Fruit fly (Drosophila melanogaster): ENCODE measurements around the gene PMP34.

The PMP34 gene

DNA sequence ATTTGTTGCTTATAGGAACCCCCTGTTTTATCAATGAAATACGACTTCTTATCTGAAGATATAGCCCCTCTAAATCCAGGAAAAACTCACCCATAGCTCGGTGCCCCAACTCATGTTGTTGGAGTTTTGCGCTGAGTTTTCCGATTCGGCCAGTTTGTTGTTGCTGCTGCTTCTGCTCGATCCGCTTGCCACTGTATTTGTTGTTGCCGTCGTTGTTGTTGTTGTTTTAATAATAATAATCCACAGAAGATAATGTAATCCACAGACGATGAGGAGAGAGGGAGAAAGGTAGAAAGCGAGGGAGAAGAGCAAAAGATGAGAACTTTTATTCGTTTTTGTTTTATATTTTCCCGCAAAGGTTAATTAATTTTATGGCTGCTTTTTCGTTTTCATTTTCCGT is 44.4 kb downstream of the PMP34 start:
- TF ChIP-seq foxo (GFP tag; optimal IDR thresholded peaks at IDR 0.05) (no peak), dmrt93B (GFP tag; optimal IDR thresholded peaks at IDR 0.05) (no peak), CG9705 (GFP tag; optimal IDR thresholded peaks at IDR 0.05) (no peak), N (GFP tag; optimal IDR thresholded peaks at IDR 0.05) (no peak), h (GFP tag; optimal IDR thresholded peaks at IDR 0.05) (no peak), Hnf4 (GFP tag; optimal IDR thresholded peaks at IDR 0.05) (no peak), CrebA (GFP tag; optimal IDR thresholded peaks at IDR 0.05; ENCODE audit: borderline replicate concordance) (no peak), GATAd (GFP tag; optimal IDR thresholded peaks at IDR 0.05) (no peak), dsf (GFP tag; optimal IDR thresholded peaks at IDR 0.05; ENCODE audit: borderline replicate concordance) (no peak), pan (optimal IDR thresholded peaks at IDR 0.05) (no peak), Hr83 (GFP tag; optimal IDR thresholded peaks at IDR 0.05; ENCODE audit: poor library complexity, severe bottlenecking) (no peak), tai (GFP tag; optimal IDR thresholded peaks at IDR 0.05) (no peak), usp (GFP tag; optimal IDR thresholded peaks at IDR 0.05) (no peak), Dfd (GFP tag; optimal IDR thresholded peaks at IDR 0.05) (no peak), Jra (GFP tag; optimal IDR thresholded peaks at IDR 0.05) (no peak), br (GFP tag; optimal IDR thresholded peaks at IDR 0.05) (no peak), sage (GFP tag; optimal IDR thresholded peaks at IDR 0.05) (no peak)

DNA sequence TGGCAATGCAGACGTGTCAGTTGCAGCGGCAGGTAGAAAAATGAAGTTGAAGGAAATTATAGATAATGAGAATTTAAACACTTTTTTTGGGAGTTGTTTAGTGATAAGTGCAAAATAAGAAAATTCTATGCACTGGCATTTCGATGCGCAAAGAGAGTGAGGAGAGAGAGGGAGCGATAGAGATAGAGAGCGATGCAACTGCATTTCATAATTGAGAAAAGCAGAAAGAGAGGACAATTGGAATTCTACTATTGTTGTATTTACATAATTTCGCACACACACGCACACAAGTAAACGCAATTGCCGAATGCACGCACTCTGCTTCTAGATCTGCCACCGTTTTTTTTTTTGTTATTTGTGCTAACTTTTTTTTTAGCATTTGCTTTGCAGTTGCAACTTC is 44.9 kb downstream of the PMP34 start:
- TF ChIP-seq foxo (GFP tag; optimal IDR thresholded peaks at IDR 0.05), result no peak
- no peak for TF ChIP-seq tai (GFP tag; optimal IDR thresholded peaks at IDR 0.05)
- TF ChIP-seq CG32264 (GFP tag; optimal IDR thresholded peaks at IDR 0.05), result no peak
- TF ChIP-seq woc (GFP tag; optimal IDR thresholded peaks at IDR 0.05), result no peak
- TF ChIP-seq h (GFP tag; optimal IDR thresholded peaks at IDR 0.05), result no peak
- TF ChIP-seq jim (GFP tag; optimal IDR thresholded peaks at IDR 0.05), result no peak
- TF ChIP-seq dmrt93B (GFP tag; optimal IDR thresholded peaks at IDR 0.05), result no peak
- TF ChIP-seq Hr78 (GFP tag; optimal IDR thresholded peaks at IDR 0.05), result no peak
- TF ChIP-seq fru (GFP tag; optimal IDR thresholded peaks at IDR 0.05), result no peak
- no peak for TF ChIP-seq Dif (GFP tag; optimal IDR thresholded peaks at IDR 0.05; ENCODE audit: partially characterized antibody)
- TF ChIP-seq Sp1 (GFP tag; optimal IDR thresholded peaks at IDR 0.05), result no peak
- no peak for TF ChIP-seq dsf (GFP tag; optimal IDR thresholded peaks at IDR 0.05; ENCODE audit: borderline replicate concordance)
- TF ChIP-seq N (GFP tag; optimal IDR thresholded peaks at IDR 0.05), result no peak
- no peak for TF ChIP-seq Rel (GFP tag; optimal IDR thresholded peaks at IDR 0.05)
- no peak for TF ChIP-seq Rel (tag; optimal IDR thresholded peaks at IDR 0.05)
- TF ChIP-seq CG9705 (GFP tag; optimal IDR thresholded peaks at IDR 0.05), result no peak
- TF ChIP-seq CrebA (GFP tag; optimal IDR thresholded peaks at IDR 0.05; ENCODE audit: borderline replicate concordance), result no peak
- TF ChIP-seq brk (GFP tag; optimal IDR thresholded peaks at IDR 0.05), result no peak
- TF ChIP-seq br (GFP tag; optimal IDR thresholded peaks at IDR 0.05), result no peak

DNA sequence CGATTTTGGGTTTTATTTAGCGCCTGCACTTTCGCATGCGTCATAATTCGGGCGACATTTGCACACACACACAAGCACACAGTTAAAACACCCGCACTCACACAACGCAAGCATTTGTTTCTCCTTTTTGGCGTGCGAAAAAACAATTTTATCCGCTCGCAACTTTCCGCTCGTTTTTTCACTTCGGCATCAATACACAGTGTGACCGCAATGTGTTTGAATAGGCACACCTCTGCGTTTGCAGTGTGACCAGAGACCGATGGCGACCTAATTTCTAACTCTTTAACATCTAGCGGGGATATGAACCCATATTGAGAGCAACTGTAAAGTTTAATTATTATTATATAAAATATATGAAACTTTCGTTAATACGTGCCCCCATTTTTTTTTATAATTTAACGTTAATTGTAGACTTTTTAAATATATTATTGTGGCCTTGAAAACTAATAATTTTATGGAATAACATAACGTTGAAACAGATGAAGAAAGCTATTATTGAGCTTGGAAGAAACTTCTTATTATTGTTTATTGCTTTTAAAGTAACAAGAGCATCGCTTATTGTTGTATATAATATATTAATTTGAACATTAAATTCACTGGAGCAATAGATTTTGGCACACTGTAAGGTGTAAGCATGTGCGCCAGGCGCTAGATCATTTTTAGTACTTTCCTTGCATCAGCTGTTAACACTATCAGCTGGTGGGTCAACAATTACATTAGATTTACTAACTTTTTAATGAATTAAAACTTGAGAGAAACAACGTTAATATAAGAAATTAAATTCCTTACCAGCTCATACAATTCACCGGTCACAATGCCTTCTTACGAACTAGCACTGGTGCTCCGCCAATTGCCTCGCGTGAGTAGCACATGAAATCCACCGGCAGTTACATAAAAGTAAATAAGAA is 45.6 kb downstream of the PMP34 start, which contains the start of the genes Cip4 and mRpS6:
TSS of gene Cip4 (minus strand) at position 216 of the 908 bp plus-strand sequence.
TSS of gene mRpS6 (plus strand) at position 664 of the 908 bp plus-strand sequence.
- TF ChIP-seq CG32264 (GFP tag; optimal IDR thresholded peaks at IDR 0.05), result peak; percentile 10
- no peak for TF ChIP-seq CG9705 (GFP tag; optimal IDR thresholded peaks at IDR 0.05)
- TF ChIP-seq Abd-B (GFP tag; optimal IDR thresholded peaks at IDR 0.05), result no peak
- TF ChIP-seq Rel (GFP tag; optimal IDR thresholded peaks at IDR 0.05), result peak; percentile 34
- TF ChIP-seq Rel (tag; optimal IDR thresholded peaks at IDR 0.05), result peak; percentile 53
- TF ChIP-seq fru (GFP tag; optimal IDR thresholded peaks at IDR 0.05), result peak; percentile 65
- peak; percentile 69 for TF ChIP-seq OdsH (GFP tag; optimal IDR thresholded peaks at IDR 0.05)
- no peak for TF ChIP-seq dl (GFP tag; optimal IDR thresholded peaks at IDR 0.05; ENCODE audit: insufficient read depth in 1 of 2, partially characterized antibody in 2 of 2)
- TF ChIP-seq dmrt93B (GFP tag; optimal IDR thresholded peaks at IDR 0.05), result peak; percentile 16
- no peak for TF ChIP-seq Vsx2 (GFP tag; optimal IDR thresholded peaks at IDR 0.05; ENCODE audit: partially characterized antibody)
- TF ChIP-seq Myc (optimal IDR thresholded peaks at IDR 0.05), result peak; percentile 61
- TF ChIP-seq Hnf4 (GFP tag; optimal IDR thresholded peaks at IDR 0.05), result peak; percentile 79
- TF ChIP-seq brk (GFP tag; optimal IDR thresholded peaks at IDR 0.05), result peak; percentile 89
- TF ChIP-seq dsf (GFP tag; optimal IDR thresholded peaks at IDR 0.05; ENCODE audit: borderline replicate concordance), result no peak
- peak; percentile 72 for TF ChIP-seq tai (GFP tag; optimal IDR thresholded peaks at IDR 0.05)
- no peak for TF ChIP-seq Mio (GFP tag; optimal IDR thresholded peaks at IDR 0.05)
- TF ChIP-seq jim (GFP tag; optimal IDR thresholded peaks at IDR 0.05), result peak; percentile 91
- no peak for TF ChIP-seq usp (GFP tag; optimal IDR thresholded peaks at IDR 0.05)
- TF ChIP-seq sv (GFP tag; optimal IDR thresholded peaks at IDR 0.05), result peak; percentile 70
- TF ChIP-seq ey (GFP tag; optimal IDR thresholded peaks at IDR 0.05), result peak; percentile 53
- no peak for TF ChIP-seq Jra (GFP tag; optimal IDR thresholded peaks at IDR 0.05)
- peak; percentile 51 for TF ChIP-seq HLH106 (tag; optimal IDR thresholded peaks at IDR 0.05)
- TF ChIP-seq GATAd (GFP tag; optimal IDR thresholded peaks at IDR 0.05), result no peak
- no peak for TF ChIP-seq pan (optimal IDR thresholded peaks at IDR 0.05)
- peak; percentile 48 for TF ChIP-seq br (GFP tag; optimal IDR thresholded peaks at IDR 0.05)
- peak; percentile 29 for TF ChIP-seq h (GFP tag; optimal IDR thresholded peaks at IDR 0.05)
- TF ChIP-seq Hr83 (GFP tag; optimal IDR thresholded peaks at IDR 0.05; ENCODE audit: poor library complexity, severe bottlenecking), result peak; percentile 86
- TF ChIP-seq Sp1 (GFP tag; optimal IDR thresholded peaks at IDR 0.05), result peak; percentile 79
- TF ChIP-seq rgr (GFP tag; optimal IDR thresholded peaks at IDR 0.05), result peak; percentile 84
- peak in 1 of 2 experiments; percentile 84 for TF ChIP-seq foxo (GFP tag; optimal IDR thresholded peaks at IDR 0.05)
- no peak for TF ChIP-seq Dfd (GFP tag; optimal IDR thresholded peaks at IDR 0.05)
- no peak for TF ChIP-seq lola (GFP tag; optimal IDR thresholded peaks at IDR 0.05)
- TF ChIP-seq Dif (GFP tag; optimal IDR thresholded peaks at IDR 0.05; ENCODE audit: partially characterized antibody), result peak; percentile 38
- TF ChIP-seq woc (GFP tag; optimal IDR thresholded peaks at IDR 0.05), result peak; percentile 55
- peak; percentile 5 for TF ChIP-seq CrebA (GFP tag; optimal IDR thresholded peaks at IDR 0.05; ENCODE audit: borderline replicate concordance)
- TF ChIP-seq Hr78 (GFP tag; optimal IDR thresholded peaks at IDR 0.05), result no peak
- TF ChIP-seq psq (GFP tag; optimal IDR thresholded peaks at IDR 0.05), result peak; percentile 70
- no peak for TF ChIP-seq sage (GFP tag; optimal IDR thresholded peaks at IDR 0.05)
- TF ChIP-seq N (GFP tag; optimal IDR thresholded peaks at IDR 0.05), result no peak

Measured in whole organism, wandering third instar larva.